Worm (Caenorhabditis elegans) whole organism, L2 larva: ENCODE results near the gene F56A8.8.

Source experiments
- F13H6.1 ChIP-seq: sonication (generic microtip); optimal IDR thresholded peaks from 2 replicates; lab custom pipeline; 2016; ENCODE audit warnings: missing genetic modification characterization, missing compliant biosample characterization
- ZK546.5 ChIP-seq: sonication (generic microtip); optimal IDR thresholded peaks from 2 replicates; lab custom pipeline; 2017; ENCODE audit warnings: missing biosample characterization, missing genetic modification characterization
- blmp-1 ChIP-seq: sonication (generic microtip); optimal IDR thresholded peaks from 2 replicates; lab custom pipeline; 2017; ENCODE audit warnings: missing genetic modification characterization, mild to moderate bottlenecking, missing compliant biosample characterization, antibody characterized with exemption, moderate library complexity; ENCODE audit not compliant: insufficient read depth
- ceh-16 ChIP-seq: fragments of 150-350 bp; optimal IDR thresholded peaks from 2 replicates; lab custom pipeline; 2014; ENCODE audit warnings: missing biosample characterization, missing genetic modification characterization
- ceh-82 ChIP-seq: fragments of 150-350 bp; optimal IDR thresholded peaks from 2 replicates; lab custom pipeline; 2014; ENCODE audit warnings: missing biosample characterization, missing genetic modification characterization
- nhr-6 ChIP-seq: fragments of 150-350 bp; optimal IDR thresholded peaks from 2 replicates; lab custom pipeline; 2014; ENCODE audit warnings: missing biosample characterization, missing genetic modification characterization
- unc-62 ChIP-seq: fragments of 150-350 bp; optimal IDR thresholded peaks from 2 replicates; lab custom pipeline; 2014; ENCODE audit warnings: missing biosample characterization, missing genetic modification reagents, missing genetic modification characterization
- ztf-4 ChIP-seq: fragments of 150-350 bp; optimal IDR thresholded peaks from 2 replicates; lab custom pipeline; 2014; ENCODE audit warnings: missing biosample characterization, missing genetic modification characterization

DNA sequence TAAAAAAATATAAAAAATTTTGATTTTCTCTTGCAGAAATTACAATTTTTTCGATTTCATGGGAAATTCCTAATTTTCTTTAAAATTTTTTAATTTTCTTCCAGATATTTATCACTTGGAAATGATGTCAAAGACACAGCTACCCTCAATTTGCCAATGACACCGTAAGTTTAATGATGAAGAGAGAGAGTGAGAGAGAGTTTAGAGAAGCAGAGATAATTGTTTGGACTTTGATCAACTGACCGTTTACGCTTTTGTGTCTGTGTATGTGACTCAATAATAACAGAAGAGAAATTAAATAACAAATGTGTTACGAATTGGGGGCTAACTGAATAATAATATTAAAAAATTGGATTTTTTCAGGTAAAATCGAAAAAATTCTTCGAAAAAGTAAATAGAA is 25.0 kb downstream of the F56A8.8 start:
- no peak for TF ChIP-seq ZK546.5 (tag; lab: Kevin White, UChicago)
- no peak for TF ChIP-seq ceh-82 (tag; lab: Kevin White, UChicago)
- TF ChIP-seq unc-62 (GFP tag; lab: Kevin White, UChicago), result no peak
- TF ChIP-seq nhr-6 (tag; lab: Kevin White, UChicago), result no peak
- TF ChIP-seq ztf-4 (tag; lab: Kevin White, UChicago), result no peak
- TF ChIP-seq F13H6.1 (tag; lab: Kevin White, UChicago), result no peak
- no peak for TF ChIP-seq ceh-16 (tag; lab: Kevin White, UChicago)
- no peak for TF ChIP-seq blmp-1 (tag; lab: Kevin White, UChicago)
